Fruit fly (Drosophila melanogaster) whole organism, larva: ENCODE measurements around the gene Pxd.
"Not testable (repeated sequence)": the region's sequence is repeated elsewhere in the genome, so short reads cannot be mapped to it uniquely, and the experiment has no call there.

Experiments
- noc ChIP-seq: fragments of 200-800 bp; sonication (Bioruptor generic); optimal IDR thresholded peaks from 3 replicates; lab custom pipeline; 2019; ENCODE audit warnings: missing biosample characterization, mild to moderate bottlenecking, missing genetic modification characterization, moderate library complexity

Gene Pxd

dm6 chr3R:16988514-16988913 is 25.9 kb upstream of the Pxd start, which contains the start of gene MESK4:
Gene MESK4 (plus strand): TSS chr3R:16988814.
- TF ChIP-seq noc (tag; lab: Kevin White, UChicago) = not testable (repeated sequence)

dm6 chr3R:16991781-16992180 is 22.6 kb upstream of the Pxd start, which contains the start of gene EMC2B:
Gene EMC2B (minus strand): TSS chr3R:16991878.
- no peak for TF ChIP-seq noc (tag; lab: Kevin White, UChicago)

dm6 chr3R:16992716-16993115 is 21.7 kb upstream of the Pxd start, which contains the start of gene CG31274:
Gene CG31274 (plus strand): TSS chr3R:16993016.
- not testable (repeated sequence) for TF ChIP-seq noc (tag; lab: Kevin White, UChicago)

DNA sequence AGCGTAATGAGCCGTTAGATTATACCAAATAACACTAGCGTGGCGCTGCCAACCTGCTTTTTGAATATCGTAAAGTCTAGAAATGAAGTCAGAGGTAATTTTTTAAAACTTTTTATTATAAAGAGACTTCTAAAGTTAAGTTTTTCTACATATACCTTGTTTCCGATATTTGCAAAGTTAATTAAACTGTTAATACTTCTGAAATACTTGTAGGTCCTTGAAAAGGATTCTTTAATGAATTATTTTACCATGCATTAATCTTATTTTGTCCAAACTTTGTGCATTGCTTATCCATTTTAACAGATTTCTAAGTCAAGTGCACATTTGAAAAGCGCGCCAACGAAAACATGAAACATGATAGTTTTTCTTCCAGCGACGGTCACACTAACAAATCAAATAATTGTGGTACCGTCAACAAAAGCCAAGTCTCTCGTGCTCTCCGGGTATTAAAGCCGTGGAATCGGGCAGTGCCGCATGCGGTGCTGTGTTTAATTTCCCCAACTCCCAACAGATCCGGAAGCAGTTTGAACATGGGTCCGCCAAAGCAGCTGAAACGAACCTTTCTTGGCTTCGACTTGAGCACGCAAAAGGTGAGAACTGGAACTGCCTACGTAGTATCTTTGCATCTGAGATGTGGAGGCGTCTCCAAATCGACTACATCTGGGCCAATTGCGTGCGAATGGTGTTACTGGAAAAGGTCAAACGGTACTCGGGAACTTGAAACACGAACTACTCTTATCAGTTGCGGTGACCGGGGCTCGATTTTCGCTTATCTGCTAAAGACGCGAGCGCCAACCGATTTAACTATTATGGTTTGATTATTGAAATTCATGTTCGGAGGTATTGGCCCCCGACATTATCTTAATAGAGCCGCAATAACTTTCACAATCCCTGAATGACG is 18.1 kb upstream of the Pxd start, which contains the start of the genes EMC2A and CG3534:
Gene EMC2A, minus strand, starts transcription at position 13 of the 901 bp plus-strand sequence.
Gene CG3534, plus strand, starts transcription at position 388 of the 901 bp plus-strand sequence.
- TF ChIP-seq noc (tag; lab: Kevin White, UChicago) = no peak

dm6 chr3R:17002218-17003110 is 11.9 kb upstream of the Pxd start, which contains the start of the genes Sf3a1 and Irc:
Gene Sf3a1 (minus strand): TSS chr3R:17002355.
Gene Irc (plus strand): TSS chr3R:17002875.
- no peak for TF ChIP-seq noc (tag; lab: Kevin White, UChicago)

- TF ChIP-seq noc (tag; lab: Kevin White, UChicago) = no peak
Measured at dm6 chr3R:17003468-17003867, 10.9 kb upstream of the Pxd start.

- TF ChIP-seq noc (tag; lab: Kevin White, UChicago) = no peak
Measured at dm6 chr3R:17007336-17007735, 7.0 kb upstream of the Pxd start.

DNA sequence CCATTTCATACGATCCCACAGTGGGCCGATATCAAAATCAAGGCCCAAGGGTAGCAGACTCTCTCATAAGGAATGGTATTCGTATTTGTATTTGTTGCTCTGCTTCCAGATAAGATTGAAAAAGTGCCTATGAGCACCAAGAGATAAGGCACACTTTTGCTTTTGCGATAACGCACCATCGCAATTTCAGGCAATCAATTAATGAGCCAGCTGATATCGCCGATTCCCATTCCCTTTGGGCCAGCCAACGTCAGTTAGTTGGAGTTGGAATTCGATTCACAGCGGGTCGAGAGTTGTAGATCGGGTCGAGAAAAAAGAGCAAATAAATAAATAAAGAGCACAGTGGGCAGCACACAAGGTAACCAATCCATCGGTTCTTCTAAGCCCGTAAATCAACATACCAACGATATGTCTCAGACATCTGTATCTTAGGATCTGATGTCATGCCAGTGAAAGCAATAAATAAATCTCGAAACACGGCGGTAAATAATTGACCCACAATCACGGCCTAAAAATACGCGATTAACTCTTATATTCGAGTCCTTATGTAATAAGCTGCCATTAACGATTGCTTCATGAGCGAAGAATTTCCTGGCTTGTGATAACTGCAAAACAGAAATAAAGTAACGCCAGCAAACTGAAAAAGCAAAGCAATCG is 6.2 kb upstream of the Pxd start, which contains the start of gene CG8907:
Gene CG8907, plus strand, starts transcription at position 252 of the 657 bp plus-strand sequence.
- peak; percentile 38 for TF ChIP-seq noc (tag; lab: Kevin White, UChicago)

dm6 chr3R:17008675-17009022 is 5.7 kb upstream of the Pxd start:
- TF ChIP-seq noc (tag; lab: Kevin White, UChicago) = no peak

dm6 chr3R:17016193-17016592 is 1.8 kb downstream of the Pxd start:
- no peak for TF ChIP-seq noc (tag; lab: Kevin White, UChicago)

DNA sequence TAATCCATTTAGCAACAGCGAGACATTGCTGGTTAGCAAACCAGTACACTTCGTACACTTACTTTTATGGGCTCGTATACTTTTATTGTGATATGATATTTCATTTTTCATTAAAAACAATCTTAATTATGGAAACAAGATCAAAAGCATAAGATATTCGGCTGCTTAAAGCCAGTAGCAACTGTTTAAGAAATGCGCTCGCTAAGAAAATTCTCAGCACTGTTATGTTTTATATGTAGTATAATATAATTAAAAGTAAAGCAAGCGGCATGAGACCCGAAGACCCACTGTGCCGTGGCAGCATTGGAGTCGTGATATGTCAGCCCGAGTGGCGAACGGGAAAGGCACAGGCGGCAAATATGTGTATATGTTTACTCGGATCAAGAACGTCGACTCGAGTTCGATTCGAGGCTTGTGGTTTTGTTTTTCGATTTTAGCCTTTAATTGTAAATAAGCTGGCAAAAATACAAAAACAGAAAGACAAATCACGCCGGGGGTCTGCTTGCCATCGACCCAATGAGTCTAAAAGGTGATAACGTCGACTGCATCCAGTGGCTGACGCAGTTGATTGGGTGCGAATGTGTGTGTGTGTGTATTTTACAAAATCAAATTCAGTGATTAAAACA is 4.6 kb downstream of the Pxd start:
- no peak for TF ChIP-seq noc (tag; lab: Kevin White, UChicago)

dm6 chr3R:17020956-17021355 is 6.6 kb downstream of the Pxd start, which contains the start of gene Adsl:
Gene Adsl (minus strand): TSS chr3R:17021120.
- no peak for TF ChIP-seq noc (tag; lab: Kevin White, UChicago)

- TF ChIP-seq noc (tag; lab: Kevin White, UChicago) = no peak
Measured at dm6 chr3R:17028393-17028792, 14.0 kb downstream of the Pxd start, which contains the start of gene CG5225. Gene CG5225 (plus strand): TSS chr3R:17028693.

- TF ChIP-seq noc (tag; lab: Kevin White, UChicago) = no peak
Measured at dm6 chr3R:17029796-17030195, 15.4 kb downstream of the Pxd start.
